Worm (Caenorhabditis elegans): Measurements from ENCODE around the gene lido-14.

Gene lido-14

ce11 chrII:3383116-3383515 lies 24.2 kb downstream of the lido-14 start:
- no peak for TF ChIP-seq him-1 (tag; optimal IDR thresholded peaks at IDR 0.05)
- TF ChIP-seq dao-5 (tag; optimal IDR thresholded peaks at IDR 0.05): no peak
- no peak for TF ChIP-seq W03F9.2 (tag; optimal IDR thresholded peaks at IDR 0.05)

ce11 chrII:3385736-3386135 lies 26.8 kb downstream of the lido-14 start, which contains the start of gene T06D4.2:
T06D4.2 (minus strand) TSS chrII:3385905.
- TF ChIP-seq him-1 (tag; optimal IDR thresholded peaks at IDR 0.05) (no peak), dao-5 (tag; optimal IDR thresholded peaks at IDR 0.05) (no peak), W03F9.2 (tag; optimal IDR thresholded peaks at IDR 0.05) (no peak)

- TF ChIP-seq him-1 (tag; optimal IDR thresholded peaks at IDR 0.05): no peak
- TF ChIP-seq dao-5 (tag; optimal IDR thresholded peaks at IDR 0.05): no peak
- no peak for TF ChIP-seq W03F9.2 (tag; optimal IDR thresholded peaks at IDR 0.05)
Observed at ce11 chrII:3387503-3387902, 28.6 kb downstream of the lido-14 start, which contains the start of gene T06D4.6. T06D4.6 (minus strand) TSS chrII:3387603.

ce11 chrII:3395484-3395883 lies 36.5 kb downstream of the lido-14 start, which contains the start of gene nep-20:
nep-20 (minus strand) TSS chrII:3395584.
- TF ChIP-seq dao-5 (tag; optimal IDR thresholded peaks at IDR 0.05) (no peak), W03F9.2 (tag; optimal IDR thresholded peaks at IDR 0.05) (no peak), him-1 (tag; optimal IDR thresholded peaks at IDR 0.05) (no peak)

ce11 chrII:3399212-3399611 lies 40.3 kb downstream of the lido-14 start, which contains the start of gene nep-9:
nep-9 (minus strand) TSS chrII:3399312.
- no peak for TF ChIP-seq dao-5 (tag; optimal IDR thresholded peaks at IDR 0.05)
- TF ChIP-seq him-1 (tag; optimal IDR thresholded peaks at IDR 0.05): no peak
- TF ChIP-seq W03F9.2 (tag; optimal IDR thresholded peaks at IDR 0.05): no peak

ce11 chrII:3402854-3403253 lies 43.9 kb downstream of the lido-14 start, which contains the start of gene nep-10:
nep-10 (minus strand) TSS chrII:3402954.
- TF ChIP-seq W03F9.2 (tag; optimal IDR thresholded peaks at IDR 0.05): no peak
- no peak for TF ChIP-seq dao-5 (tag; optimal IDR thresholded peaks at IDR 0.05)
- no peak for TF ChIP-seq him-1 (tag; optimal IDR thresholded peaks at IDR 0.05)

- TF ChIP-seq W03F9.2 (tag; optimal IDR thresholded peaks at IDR 0.05) (no peak), dao-5 (tag; optimal IDR thresholded peaks at IDR 0.05) (no peak), him-1 (tag; optimal IDR thresholded peaks at IDR 0.05) (no peak)
Observed at ce11 chrII:3403535-3403934, 44.6 kb downstream of the lido-14 start, which contains the start of gene nep-8. nep-8 (plus strand) TSS chrII:3403835.

All from whole organism, L4/young adult.